Worm (Caenorhabditis elegans) whole organism, L4 larva: ENCODE data around the gene F43D2.6.

Experiments
- gei-8 ChIP-seq: fragments of 200-800 bp; sonication (Bioruptor generic); optimal IDR thresholded peaks from 2 replicates; lab custom pipeline; 2018; ENCODE audit warnings: mild to moderate bottlenecking, missing genetic modification characterization, missing compliant biosample characterization
- madf-9 ChIP-seq: fragments of 200-800 bp; sonication (Bioruptor generic); conservative IDR thresholded peaks from 2 replicates; pipeline ENCODE4 v1.3.6; 2022; ENCODE audit warnings: missing genetic modification reagents, missing genetic modification characterization, missing compliant biosample characterization
- nhr-237 ChIP-seq: sonication (generic microtip); optimal IDR thresholded peaks from 2 replicates; lab custom pipeline; 2017; ENCODE audit warnings: missing biosample characterization, missing genetic modification characterization
- pqm-1 ChIP-seq: sonication (generic microtip); optimal IDR thresholded peaks from 2 replicates; lab custom pipeline; 2017; ENCODE audit warnings: missing biosample characterization, missing genetic modification characterization
- unc-62 ChIP-seq, 3 experiments: fragments of 150-350 bp in 1 of 3; sonication (generic microtip); optimal IDR thresholded peaks in 2 of 3; peaks in 1 of 3; 1 replicate in 1 of 3; 2 replicates in 2 of 3; lab custom pipeline; 2014 to 2017; ENCODE audit warnings: missing biosample characterization in 3 of 3, missing genetic modification characterization in 3 of 3, missing genetic modification reagents in 3 of 3, missing genotype in 1 of 3
- ztf-7 ChIP-seq: fragments of 150-350 bp; optimal IDR thresholded peaks from 2 replicates; lab custom pipeline; 2014; ENCODE audit warnings: missing biosample characterization, missing genetic modification characterization

ce11 chrV:14640071-14640470 lies 5.1 kb upstream of the F43D2.6 start, which contains the start of gene F43D2.7:
- TF ChIP-seq unc-62 (GFP tag; optimal IDR thresholded peaks at IDR 0.05 in 1 of 2; lab: Kevin White, UChicago): no peak
- no peak for TF ChIP-seq unc-62 (tag; optimal IDR thresholded peaks at IDR 0.05; lab: Kevin White, UChicago)
- TF ChIP-seq madf-9: no peak
- no peak for TF ChIP-seq pqm-1
- no peak for TF ChIP-seq gei-8 (GFP tag; lab: Kevin White, UChicago)
- TF ChIP-seq nhr-237 (tag; lab: Kevin White, UChicago): no peak
- no peak for TF ChIP-seq ztf-7 (tag; lab: Kevin White, UChicago)
